Worm (Caenorhabditis elegans) whole organism, L2 larva: ENCODE measurements around the gene cblc-1.

Experiments used
- aly-2 ChIP-seq: fragments of 150-350 bp; optimal IDR thresholded peaks from 2 replicates; lab custom pipeline; 2014; ENCODE audit warnings: missing biosample characterization, missing genetic modification characterization
- egl-27 ChIP-seq: sonication (generic microtip); optimal IDR thresholded peaks from 3 replicates; lab custom pipeline; 2017; ENCODE audit warnings: missing biosample characterization, missing genetic modification reagents, missing genetic modification characterization
- fos-1 ChIP-seq: fragments of 150-350 bp; optimal IDR thresholded peaks from 2 replicates; lab custom pipeline; 2014; ENCODE audit warnings: missing biosample characterization, missing genetic modification characterization
- lsy-2 ChIP-seq, 2 experiments: fragments of 150-350 bp in 1 of 2; sonication (generic microtip) in 1 of 2; optimal IDR thresholded peaks; 2 replicates each; lab custom pipeline; 2014 to 2017; ENCODE audit warnings: missing biosample characterization in 2 of 2, missing genetic modification characterization in 2 of 2
- nhr-10 ChIP-seq: sonication (generic microtip); optimal IDR thresholded peaks from 2 replicates; lab custom pipeline; 2017; ENCODE audit warnings: missing biosample characterization, missing genetic modification characterization
- nhr-11 ChIP-seq: fragments of 150-350 bp; optimal IDR thresholded peaks from 2 replicates; lab custom pipeline; 2014; ENCODE audit warnings: missing biosample characterization, missing genetic modification characterization
- nhr-12 ChIP-seq: fragments of 150-350 bp; optimal IDR thresholded peaks from 2 replicates; lab custom pipeline; 2014; ENCODE audit warnings: missing biosample characterization, missing genetic modification characterization
- sma-9 ChIP-seq, 2 experiments: fragments of 150-350 bp in 1 of 2; sonication (generic microtip) in 1 of 2; optimal IDR thresholded peaks; 2 replicates each; lab custom pipeline; 2014 to 2016; ENCODE audit warnings: missing genetic modification characterization in 2 of 2, mild to moderate bottlenecking in 1 of 2, missing biosample characterization in 1 of 2, missing compliant biosample characterization in 1 of 2, missing genetic modification reagents in 1 of 2, moderate library complexity in 1 of 2
- snpc-4 ChIP-seq: fragments of 150-350 bp; optimal IDR thresholded peaks from 2 replicates; lab custom pipeline; 2014; ENCODE audit warnings: missing biosample characterization, missing genetic modification characterization
- unc-62 ChIP-seq: fragments of 150-350 bp; optimal IDR thresholded peaks from 2 replicates; lab custom pipeline; 2014; ENCODE audit warnings: missing biosample characterization, missing genetic modification reagents, missing genetic modification characterization
- zag-1 ChIP-seq: fragments of 150-350 bp; optimal IDR thresholded peaks from 2 replicates; lab custom pipeline; 2014; ENCODE audit warnings: missing biosample characterization, missing genetic modification characterization
- ztf-11 ChIP-seq: sonication (generic microtip); optimal IDR thresholded peaks from 2 replicates; lab custom pipeline; 2017; ENCODE audit warnings: missing biosample characterization, missing genetic modification characterization
- ztf-4 ChIP-seq: fragments of 150-350 bp; optimal IDR thresholded peaks from 2 replicates; lab custom pipeline; 2014; ENCODE audit warnings: missing biosample characterization, missing genetic modification characterization

- TF ChIP-seq nhr-12 (tag; lab: Kevin White, UChicago) (no peak), unc-62 (GFP tag; lab: Kevin White, UChicago) (no peak), aly-2 (no peak), nhr-10 (tag; lab: Kevin White, UChicago) (no peak), nhr-11 (tag; lab: Kevin White, UChicago) (no peak), sma-9 (GFP tag; optimal IDR thresholded peaks at IDR 0.05; lab: Kevin White, UChicago) (no peak), sma-9 (tag; optimal IDR thresholded peaks at IDR 0.05; lab: Kevin White, UChicago) (no peak), ztf-11 (tag; lab: Kevin White, UChicago) (no peak), lsy-2 (tag; optimal IDR thresholded peaks at IDR 0.05; lab: Kevin White, UChicago) (no peak), egl-27 (tag; lab: Kevin White, UChicago) (no peak), fos-1 (no peak), zag-1 (tag; lab: Kevin White, UChicago) (no peak), ztf-4 (tag; lab: Kevin White, UChicago) (no peak), snpc-4 (no peak)
Observed at ce11 chrII:4968863-4969262, 27.9 kb upstream of the cblc-1 start, which contains the start of gene shc-2.
